Worm (Caenorhabditis elegans) whole organism, L1 larva: ENCODE measurements around the gene cdka-1.

Experiments used
- F16B12.6 ChIP-seq: fragments of 150-350 bp; optimal IDR thresholded peaks from 2 replicates; lab custom pipeline; 2014; ENCODE audit warnings: missing biosample characterization, missing genetic modification characterization
- aha-1 ChIP-seq: fragments of 150-350 bp; optimal IDR thresholded peaks from 2 replicates; lab custom pipeline; 2014; ENCODE audit warnings: missing biosample characterization, missing genetic modification characterization
- alr-1 ChIP-seq: fragments of 200-800 bp; sonication (Bioruptor generic); optimal IDR thresholded peaks from 2 replicates; lab custom pipeline; 2018; ENCODE audit warnings: borderline replicate concordance, mild to moderate bottlenecking, missing genetic modification characterization, missing compliant biosample characterization
- blmp-1 ChIP-seq: fragments of 150-350 bp; optimal IDR thresholded peaks from 2 replicates; lab custom pipeline; 2014; ENCODE audit warnings: missing biosample characterization, missing genetic modification characterization
- dpl-1 ChIP-seq, 3 experiments: fragments of 150-350 bp in 2 of 3; sonication (generic microtip) in 1 of 3; optimal IDR thresholded peaks; 2 replicates each; lab custom pipeline; 2014 to 2017; ENCODE audit warnings: missing biosample characterization in 3 of 3, missing genetic modification characterization in 3 of 3, missing genetic modification reagents in 3 of 3
- efl-1 ChIP-seq, 4 experiments: fragments of 150-350 bp; optimal IDR thresholded peaks in 3 of 4; peaks in 1 of 4; 1 replicate in 1 of 4; 2 replicates in 3 of 4; lab custom pipeline; 2014; ENCODE audit warnings: missing biosample characterization in 2 of 4, missing genetic modification characterization in 2 of 4, missing genetic modification reagents in 2 of 4
- egl-13 ChIP-seq: sonication (generic microtip); optimal IDR thresholded peaks from 2 replicates; lab custom pipeline; 2016; ENCODE audit warnings: missing genotype, missing genetic modification reagents, missing genetic modification characterization, missing compliant biosample characterization
- elt-3 ChIP-seq, 6 experiments: fragments of 150-350 bp in 1 of 6; sonication (generic microtip); optimal IDR thresholded peaks; 2 replicates each; lab custom pipeline; 2017 to 2018; ENCODE audit warnings: missing biosample characterization in 6 of 6, missing genetic modification characterization in 6 of 6, inconsistent platforms in 1 of 6
- fkh-10 ChIP-seq: sonication (generic microtip); optimal IDR thresholded peaks from 2 replicates; lab custom pipeline; 2017; ENCODE audit warnings: missing biosample characterization, missing genetic modification reagents, missing genetic modification characterization
- fkh-4 ChIP-seq: sonication (generic microtip); optimal IDR thresholded peaks from 2 replicates; lab custom pipeline; 2016; ENCODE audit warnings: missing compliant biosample characterization, missing genetic modification characterization, borderline replicate concordance
- fkh-8 ChIP-seq: sonication (generic microtip); optimal IDR thresholded peaks from 2 replicates; lab custom pipeline; 2016; ENCODE audit warnings: mild to moderate bottlenecking, missing genetic modification characterization, missing compliant biosample characterization
- lin-13 ChIP-seq: fragments of 150-350 bp; optimal IDR thresholded peaks from 2 replicates; lab custom pipeline; 2014; ENCODE audit warnings: missing biosample characterization, missing genetic modification reagents, missing genetic modification characterization
- lin-14 ChIP-seq: fragments of 200-800 bp; sonication (Bioruptor generic); optimal IDR thresholded peaks from 2 replicates; lab custom pipeline; 2018; ENCODE audit warnings: mild to moderate bottlenecking, missing genetic modification characterization, moderate library complexity, missing compliant biosample characterization
- lin-39 ChIP-seq: fragments of 150-350 bp; optimal IDR thresholded peaks from 2 replicates; lab custom pipeline; 2014; ENCODE audit warnings: missing biosample characterization, missing genetic modification reagents, missing genetic modification characterization
- lsy-2 ChIP-seq, 2 experiments: fragments of 150-350 bp; optimal IDR thresholded peaks; 2 replicates each; lab custom pipeline; 2014; ENCODE audit warnings: missing biosample characterization in 2 of 2, missing genetic modification characterization in 2 of 2
- mab-9 ChIP-seq: fragments of 200-800 bp; sonication (Bioruptor generic); IDR thresholded peaks from 2 replicates; pipeline ENCODE4 v1.3.6; 2022; ENCODE audit warnings: missing genetic modification reagents, missing genetic modification characterization, missing compliant biosample characterization
- mep-1 ChIP-seq: fragments of 150-350 bp; optimal IDR thresholded peaks from 2 replicates; lab custom pipeline; 2014; ENCODE audit warnings: missing biosample characterization, missing genetic modification characterization
- nhr-237 ChIP-seq: fragments of 150-350 bp; optimal IDR thresholded peaks from 2 replicates; lab custom pipeline; 2014; ENCODE audit warnings: missing biosample characterization, missing genetic modification characterization
- nhr-71 ChIP-seq: sonication (generic microtip); optimal IDR thresholded peaks from 2 replicates; lab custom pipeline; 2016; ENCODE audit warnings: mild to moderate bottlenecking, missing genetic modification characterization, moderate library complexity, missing compliant biosample characterization
- nhr-85 ChIP-seq: sonication (generic microtip); peaks from one replicate; lab custom pipeline; 2016; ENCODE audit warnings: missing genetic modification characterization, inconsistent platforms, missing compliant biosample characterization
- pax-3 ChIP-seq: fragments of 200-800 bp; sonication (Bioruptor generic); optimal IDR thresholded peaks from 2 replicates; lab custom pipeline; 2018; ENCODE audit warnings: mild to moderate bottlenecking, missing genetic modification characterization, moderate library complexity, missing compliant biosample characterization
- snu-23 ChIP-seq: sonication (generic microtip); optimal IDR thresholded peaks from 2 replicates; lab custom pipeline; 2016; ENCODE audit warnings: missing genetic modification characterization, missing compliant biosample characterization
- swsn-7 ChIP-seq: sonication (generic microtip); optimal IDR thresholded peaks from 2 replicates; lab custom pipeline; 2016; ENCODE audit warnings: missing genetic modification characterization, missing compliant biosample characterization
- tbx-2 ChIP-seq: sonication (generic microtip); optimal IDR thresholded peaks from 2 replicates; lab custom pipeline; 2016; ENCODE audit warnings: missing genetic modification characterization, missing compliant biosample characterization
- unc-30 ChIP-seq: sonication (generic microtip); optimal IDR thresholded peaks from 2 replicates; lab custom pipeline; 2017; ENCODE audit warnings: missing biosample characterization, missing genetic modification characterization
- vab-15 ChIP-seq: sonication (generic microtip); optimal IDR thresholded peaks from 2 replicates; lab custom pipeline; 2017; ENCODE audit warnings: missing genotype, mild to moderate bottlenecking, missing genetic modification characterization, missing compliant biosample characterization
- xbp-1 ChIP-seq: sonication (generic microtip); optimal IDR thresholded peaks from 2 replicates; lab custom pipeline; 2016; ENCODE audit warnings: missing genetic modification characterization, missing compliant biosample characterization

cdka-1 gene

ce11 chrIII:4658384-4658844 lies at the start of gene cdka-1:
TSS of gene cdka-1 (plus strand) at chrIII:4658794.
- TF ChIP-seq lin-14, result peak; percentile 65
- no peak for TF ChIP-seq lin-13 (GFP tag; lab: Kevin White, UChicago)
- TF ChIP-seq alr-1, result no peak
- no peak for TF ChIP-seq pax-3
- peak in 1 of 2 experiments; percentile 11 for TF ChIP-seq lsy-2 (tag; optimal IDR thresholded peaks at IDR 0.05; lab: Kevin White, UChicago)
- TF ChIP-seq, all 84 proteins: peak for 2

- peak; percentile 4 for TF ChIP-seq nhr-71 (tag; lab: Kevin White, UChicago)
- TF ChIP-seq dpl-1 (GFP tag; optimal IDR thresholded peaks at IDR 0.05; lab: Kevin White, UChicago), result no peak
- TF ChIP-seq nhr-237 (tag; lab: Kevin White, UChicago), result no peak
- peak; percentile 62 for TF ChIP-seq mep-1
- no peak for TF ChIP-seq unc-30 (tag; lab: Kevin White, UChicago)
- peak in 1 of 6 experiments; percentile 20 for TF ChIP-seq elt-3 (tag; optimal IDR thresholded peaks at IDR 0.05; lab: Kevin White, UChicago)
- no peak for TF ChIP-seq pax-3
- peak; percentile 58 for TF ChIP-seq nhr-85 (tag; lab: Kevin White, UChicago)
- TF ChIP-seq snu-23 (GFP tag; lab: Kevin White, UChicago), result peak; percentile 40
- peak in 1 of 2 experiments; percentile 39 for TF ChIP-seq efl-1 (optimal IDR thresholded peaks at IDR 0.05; lab: Kevin White, UChicago)
- peak; percentile 2 to 72 for TF ChIP-seq efl-1 (GFP tag; optimal IDR thresholded peaks at IDR 0.05 in 1 of 2; lab: Kevin White, UChicago)
- TF ChIP-seq lsy-2 (tag; optimal IDR thresholded peaks at IDR 0.05; lab: Kevin White, UChicago), result peak in 1 of 2 experiments; percentile 25
- TF ChIP-seq F16B12.6 (tag; lab: Kevin White, UChicago), result peak; percentile 67
- TF ChIP-seq swsn-7 (tag; lab: Kevin White, UChicago), result peak; percentile 15
- peak; percentile 5 for TF ChIP-seq fkh-8 (tag; lab: Kevin White, UChicago)
- peak; percentile 87 for TF ChIP-seq lin-14
- TF ChIP-seq blmp-1 (tag; lab: Kevin White, UChicago), result peak; percentile 37
Observed at ce11 chrIII:4612334-4612953, 46.1 kb upstream of the cdka-1 start, which contains the start of gene sel-2. TSS of gene sel-2 (minus strand) at chrIII:4612384.

DNA sequence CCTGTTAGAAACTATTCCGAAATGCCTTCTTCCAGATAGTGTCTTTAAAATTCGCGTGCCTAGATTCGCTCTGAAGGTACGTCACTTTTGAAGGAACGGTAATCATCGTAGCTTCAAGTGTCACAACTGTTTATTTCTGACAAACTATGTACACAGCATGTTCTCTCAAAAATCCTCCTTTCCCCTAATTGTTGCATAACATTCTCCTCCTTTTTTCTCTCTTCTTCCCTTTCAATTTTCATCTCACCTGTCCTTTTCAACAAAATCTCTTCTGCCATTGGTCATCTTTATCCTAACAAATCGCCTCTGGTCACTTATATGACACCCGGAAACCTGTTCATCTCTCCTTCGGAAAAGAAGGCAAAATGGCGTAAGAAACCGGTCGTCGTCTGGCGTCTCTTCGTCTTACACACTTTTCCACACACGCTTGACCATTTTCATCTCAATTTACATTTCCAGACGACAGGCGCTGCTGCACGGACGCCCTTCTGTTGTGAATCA lies 42.5 kb upstream of the cdka-1 start, which contains the start of gene lips-3:
Gene lips-3, plus strand, starts transcription at position 458 of the 501 bp plus-strand sequence.
- no peak for TF ChIP-seq tbx-2
- no peak for TF ChIP-seq lin-39
- TF ChIP-seq egl-13, result no peak
- TF ChIP-seq fkh-4 (tag; lab: Kevin White, UChicago), result no peak
- TF ChIP-seq unc-30 (tag; lab: Kevin White, UChicago), result no peak
- peak; percentile 91 for TF ChIP-seq blmp-1 (tag; lab: Kevin White, UChicago)
- peak; percentile 11 for TF ChIP-seq lin-14

ce11 chrIII:4622375-4623130 lies 36.0 kb upstream of the cdka-1 start, which contains the start of gene lron-5:
TSS of gene lron-5 (plus strand) at chrIII:4623029.
- TF ChIP-seq fkh-10 (GFP tag; lab: Kevin White, UChicago) (peak; percentile 46), aha-1 (no peak), vab-15 (tag; lab: Kevin White, UChicago) (no peak), lin-14 (peak; percentile 48), xbp-1 (tag; lab: Kevin White, UChicago) (no peak)

DNA sequence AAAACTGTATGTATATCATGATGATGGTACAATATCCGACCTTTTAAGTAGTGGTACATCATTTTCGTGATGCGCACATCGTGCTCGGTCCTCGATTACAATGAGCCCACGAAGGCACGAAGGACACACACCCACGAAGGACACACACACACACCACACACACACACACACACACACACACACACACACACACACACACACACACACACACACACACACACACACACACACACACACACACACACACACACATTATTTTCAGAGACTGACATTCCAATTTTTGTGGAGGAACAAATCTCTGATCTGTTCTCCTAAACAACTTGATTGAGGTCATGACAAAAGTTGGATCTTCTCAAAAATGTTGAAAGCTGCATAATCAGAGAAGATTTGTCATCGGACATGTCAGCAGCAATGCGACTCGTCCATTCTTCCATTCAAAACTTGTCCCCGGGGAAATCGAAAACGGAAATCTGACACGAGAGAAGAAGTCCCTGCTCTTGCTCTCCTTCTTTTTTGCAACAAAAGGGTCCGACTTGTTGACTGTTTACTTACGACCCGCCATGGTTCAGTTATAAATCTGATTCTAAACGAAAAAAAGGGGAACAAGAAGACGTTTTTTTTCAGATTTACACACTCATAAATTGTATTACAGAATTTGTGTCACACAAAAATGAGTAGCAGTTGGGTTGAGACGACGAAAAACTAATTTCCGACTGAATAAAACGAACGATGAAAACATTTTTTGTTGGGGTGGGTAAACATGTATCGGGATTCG lies 32.3 kb upstream of the cdka-1 start:
- peak; percentile 49; the same call in 1 of the 2 replicates for TF ChIP-seq mab-9 (GFP tag; lab: Robert Waterston, UW)
- peak; percentile 62 for TF ChIP-seq lin-14
- peak; percentile 78 for TF ChIP-seq fkh-10 (GFP tag; lab: Kevin White, UChicago)
- no peak for TF ChIP-seq egl-13
